Fruit fly (Drosophila melanogaster) whole organism, prepupa: ENCODE data around the gene CG34248.
A peak's percentile ranks its signal among the peaks of the same experiment; 100 is the strongest.

ENCODE experiments used
- CG10669 ChIP-seq: fragments of 200-800 bp; sonication (Bioruptor generic); optimal IDR thresholded peaks from 3 replicates; lab custom pipeline; 2018; ENCODE audit warnings: missing biosample characterization, mild to moderate bottlenecking, missing genetic modification characterization, moderate library complexity
- CG11294 ChIP-seq: fragments of 200-800 bp; sonication (Bioruptor generic); IDR thresholded peaks from 2 replicates; pipeline ENCODE4 v1.3.6; 2022; ENCODE audit warnings: missing biosample characterization, missing genetic modification characterization
- CG11902 ChIP-seq: fragments of 200-800 bp; sonication (Bioruptor generic); optimal IDR thresholded peaks from 3 replicates; lab custom pipeline; 2016; ENCODE audit warnings: missing biosample characterization, missing genetic modification characterization
- CG15336 ChIP-seq: fragments of 200-800 bp; sonication (Bioruptor generic); IDR thresholded peaks from 2 replicates; pipeline ENCODE4 v1.3.6; 2022; ENCODE audit warnings: missing biosample characterization, missing genetic modification characterization
- CG1621 ChIP-seq: fragments of 200-800 bp; sonication (Bioruptor generic); optimal IDR thresholded peaks from 3 replicates; lab custom pipeline; 2018; ENCODE audit warnings: missing biosample characterization, mild to moderate bottlenecking, missing genetic modification characterization
- CG16779 ChIP-seq: fragments of 200-800 bp; sonication (Bioruptor generic); optimal IDR thresholded peaks from 3 replicates; lab custom pipeline; 2017; ENCODE audit warnings: missing biosample characterization, mild to moderate bottlenecking, missing genetic modification characterization
- CG31627 ChIP-seq: fragments of 200-800 bp; sonication (Bioruptor generic); optimal IDR thresholded peaks from 3 replicates; lab custom pipeline; 2016; ENCODE audit warnings: missing biosample characterization, missing genetic modification characterization
- CG32006 ChIP-seq: fragments of 200-800 bp; sonication (Bioruptor generic); optimal IDR thresholded peaks from 3 replicates; lab custom pipeline; 2017; ENCODE audit warnings: missing biosample characterization, mild to moderate bottlenecking, missing genetic modification characterization
- CG34406 ChIP-seq: fragments of 200-800 bp; sonication (Bioruptor generic); optimal IDR thresholded peaks from 3 replicates; lab custom pipeline; 2016; ENCODE audit warnings: missing biosample characterization, missing genetic modification characterization
- CG3919 ChIP-seq: fragments of 200-800 bp; sonication (Bioruptor generic); optimal IDR thresholded peaks from 3 replicates; lab custom pipeline; 2016; ENCODE audit warnings: missing biosample characterization, missing genetic modification characterization
- CG6163 ChIP-seq: fragments of 200-800 bp; sonication (Bioruptor generic); IDR thresholded peaks from 3 replicates; pipeline ENCODE4 v1.3.6; 2022; ENCODE audit warnings: missing biosample characterization, missing genetic modification characterization
- CG6276 ChIP-seq: fragments of 200-800 bp; sonication (Bioruptor generic); optimal IDR thresholded peaks from 2 replicates; lab custom pipeline; 2017; ENCODE audit warnings: missing biosample characterization, mild to moderate bottlenecking, missing genetic modification characterization
- CG6792 ChIP-seq: fragments of 200-800 bp; sonication (Bioruptor generic); optimal IDR thresholded peaks from 3 replicates; lab custom pipeline; 2016; ENCODE audit warnings: missing biosample characterization, missing genetic modification characterization
- CG6854 ChIP-seq: fragments of 200-800 bp; sonication (Bioruptor generic); optimal IDR thresholded peaks from 2 replicates; lab custom pipeline; 2017; ENCODE audit warnings: missing biosample characterization, mild to moderate bottlenecking, missing genetic modification characterization
- CG7368 ChIP-seq: fragments of 200-800 bp; sonication (Bioruptor generic); optimal IDR thresholded peaks from 3 replicates; lab custom pipeline; 2016; ENCODE audit warnings: missing biosample characterization, missing genetic modification characterization
- CG8119 ChIP-seq: fragments of 200-800 bp; sonication (Bioruptor generic); IDR thresholded peaks from 3 replicates; pipeline ENCODE4 v1.3.6; 2022; ENCODE audit warnings: missing biosample characterization, missing genetic modification characterization
- CG8319 ChIP-seq: fragments of 200-800 bp; sonication (Bioruptor generic); optimal IDR thresholded peaks from 3 replicates; lab custom pipeline; 2016; ENCODE audit warnings: missing biosample characterization, missing genetic modification characterization
- CG8632 ChIP-seq: fragments of 200-800 bp; sonication (Bioruptor generic); optimal IDR thresholded peaks from 3 replicates; lab custom pipeline; 2016; ENCODE audit warnings: missing biosample characterization, missing genetic modification characterization
- Eip75B ChIP-seq: fragments of 200-800 bp; sonication (Bioruptor generic); optimal IDR thresholded peaks from 3 replicates; lab custom pipeline; 2016; ENCODE audit warnings: missing biosample characterization, missing genetic modification characterization
- Eip93F ChIP-seq: fragments of 200-800 bp; sonication (Bioruptor generic); optimal IDR thresholded peaks from 2 replicates; lab custom pipeline; 2016; ENCODE audit warnings: missing biosample characterization, mild to moderate bottlenecking, missing genetic modification characterization
- Ets21C ChIP-seq: fragments of 200-800 bp; sonication (Bioruptor generic); optimal IDR thresholded peaks from 3 replicates; lab custom pipeline; 2016; ENCODE audit warnings: missing biosample characterization, missing genetic modification characterization
- Hr39 ChIP-seq: fragments of 200-800 bp; sonication (Bioruptor generic); optimal IDR thresholded peaks from 2 replicates; lab custom pipeline; 2016; ENCODE audit warnings: missing biosample characterization, missing genetic modification characterization
- Hr4 ChIP-seq: fragments of 200-800 bp; sonication (Bioruptor generic); optimal IDR thresholded peaks from 3 replicates; lab custom pipeline; 2016; ENCODE audit warnings: missing biosample characterization, missing genetic modification characterization
- Lpt ChIP-seq: fragments of 200-800 bp; sonication (Bioruptor generic); optimal IDR thresholded peaks from 3 replicates; lab custom pipeline; 2016; ENCODE audit warnings: missing biosample characterization, missing genetic modification characterization
- Met ChIP-seq: fragments of 200-800 bp; sonication (Bioruptor generic); optimal IDR thresholded peaks from 3 replicates; lab custom pipeline; 2016; ENCODE audit warnings: missing biosample characterization, missing genetic modification characterization
- OdsH ChIP-seq: fragments of 200-800 bp; sonication (Bioruptor generic); optimal IDR thresholded peaks from 3 replicates; lab custom pipeline; 2016; ENCODE audit warnings: missing biosample characterization, missing genetic modification characterization
- Smox ChIP-seq: fragments of 200-800 bp; sonication (Bioruptor generic); optimal IDR thresholded peaks from 3 replicates; lab custom pipeline; 2016; ENCODE audit warnings: missing biosample characterization, missing genetic modification characterization
- Sox14 ChIP-seq: fragments of 200-800 bp; sonication (Bioruptor generic); optimal IDR thresholded peaks from 3 replicates; lab custom pipeline; 2016; ENCODE audit warnings: missing biosample characterization, missing genetic modification characterization
- achi ChIP-seq: fragments of 200-800 bp; sonication (Bioruptor generic); optimal IDR thresholded peaks from 3 replicates; lab custom pipeline; 2016; ENCODE audit warnings: missing biosample characterization, missing genetic modification characterization
- acj6 ChIP-seq: fragments of 200-800 bp; sonication (Bioruptor generic); optimal IDR thresholded peaks from 3 replicates; lab custom pipeline; 2016; ENCODE audit warnings: missing biosample characterization, missing genetic modification characterization
- dsx ChIP-seq: fragments of 200-800 bp; optimal IDR thresholded peaks from 3 replicates; lab custom pipeline; 2019; ENCODE audit warnings: missing biosample characterization, mild to moderate bottlenecking, missing genetic modification characterization, moderate library complexity; ENCODE audit not compliant: poor library complexity, severe bottlenecking
- eg ChIP-seq: fragments of 200-800 bp; sonication (Bioruptor generic); IDR thresholded peaks from 3 replicates; pipeline ENCODE4 v1.3.6; 2022; ENCODE audit warnings: missing biosample characterization, missing genetic modification characterization
- esn ChIP-seq: fragments of 200-800 bp; sonication (Bioruptor generic); optimal IDR thresholded peaks from 2 replicates; lab custom pipeline; 2016; ENCODE audit warnings: missing biosample characterization, mild to moderate bottlenecking, missing genetic modification characterization, moderate library complexity
- fd59A ChIP-seq: fragments of 200-800 bp; sonication (Bioruptor generic); optimal IDR thresholded peaks from 2 replicates; lab custom pipeline; 2017; ENCODE audit warnings: missing biosample characterization, mild to moderate bottlenecking, missing genetic modification characterization, missing genetic modification reagents
- fd85E ChIP-seq: fragments of 200-800 bp; sonication (Bioruptor generic); optimal IDR thresholded peaks from 3 replicates; lab custom pipeline; 2016; ENCODE audit warnings: missing biosample characterization, missing genetic modification characterization
- net ChIP-seq: fragments of 200-800 bp; sonication (Bioruptor generic); optimal IDR thresholded peaks from 3 replicates; lab custom pipeline; 2016; ENCODE audit warnings: missing biosample characterization, missing genetic modification characterization
- spab ChIP-seq: fragments of 200-800 bp; sonication (Bioruptor generic); optimal IDR thresholded peaks from 2 replicates; lab custom pipeline; 2017; ENCODE audit warnings: missing biosample characterization, mild to moderate bottlenecking, missing genetic modification characterization, missing genetic modification reagents
- ss ChIP-seq, 2 experiments: fragments of 200-800 bp; sonication (Bioruptor generic); optimal IDR thresholded peaks; 2 replicates in 1 of 2; 3 replicates in 1 of 2; lab custom pipeline; 2017 to 2018; ENCODE audit warnings: mild to moderate bottlenecking in 2 of 2, missing biosample characterization in 2 of 2, missing genetic modification characterization in 2 of 2, moderate library complexity in 1 of 2
- svp ChIP-seq: fragments of 200-800 bp; sonication (Bioruptor generic); peaks from one replicate; lab custom pipeline; 2016; ENCODE audit warnings: missing biosample characterization, missing genetic modification characterization
- vri ChIP-seq: fragments of 200-800 bp; sonication (Bioruptor generic); optimal IDR thresholded peaks from 3 replicates; lab custom pipeline; 2016; ENCODE audit warnings: missing biosample characterization, mild to moderate bottlenecking, missing genetic modification characterization

The CG34248 gene

dm6 chr3L:16270802-16271332, at the start of gene CG34248, which contains the start of gene CG13067:
Gene CG34248 (minus strand): TSS chr3L:16270902.
Gene CG13067 (plus strand): TSS chr3L:16271282.
- TF ChIP-seq Sox14 (GFP tag; lab: Kevin White, UChicago) = no peak
- no peak for TF ChIP-seq CG34406 (GFP tag; lab: Kevin White, UChicago)
- TF ChIP-seq CG6163 (GFP tag; lab: Robert Waterston, UW) = no peak
- no peak for TF ChIP-seq Met (GFP tag; lab: Kevin White, UChicago)

dm6 chr3L:16319399-16319906, 48.8 kb upstream of the CG34248 start, which contains the start of the genes CG13041 and CG13060:
Gene CG13041 (minus strand): TSS chr3L:16319526.
Gene CG13060 (plus strand): TSS chr3L:16319856.
- no peak for TF ChIP-seq CG6792 (GFP tag; lab: Kevin White, UChicago)
- no peak for TF ChIP-seq CG32006 (GFP tag; lab: Kevin White, UChicago)
- TF ChIP-seq CG31627 (GFP tag; lab: Kevin White, UChicago) = no peak
- TF ChIP-seq CG7368 (GFP tag; lab: Kevin White, UChicago) = no peak
- TF ChIP-seq eg (GFP tag; lab: Robert Waterston, UW) = no peak
- no peak for TF ChIP-seq CG6854 (GFP tag; lab: Kevin White, UChicago)
- TF ChIP-seq OdsH = no peak
- no peak for TF ChIP-seq Smox (GFP tag; lab: Kevin White, UChicago)
- TF ChIP-seq net (GFP tag; lab: Kevin White, UChicago) = no peak
- no peak for TF ChIP-seq CG6276 (GFP tag; lab: Kevin White, UChicago)
- TF ChIP-seq CG1621 = no peak

dm6 chr3L:16317724-16318123, 47.0 kb upstream of the CG34248 start, which contains the start of gene Nplp3:
Gene Nplp3 (plus strand): TSS chr3L:16318024.
- TF ChIP-seq OdsH (no peak), fd59A (no peak), net (GFP tag; lab: Kevin White, UChicago) (no peak), CG8319 (GFP tag; lab: Kevin White, UChicago) (no peak), CG3919 (GFP tag; lab: Kevin White, UChicago) (no peak), Hr4 (GFP tag; lab: Kevin White, UChicago) (no peak), Smox (GFP tag; lab: Kevin White, UChicago) (no peak), CG10669 (GFP tag; lab: Kevin White, UChicago) (no peak), acj6 (GFP tag; lab: Kevin White, UChicago) (no peak), fd85E (GFP tag; lab: Kevin White, UChicago) (no peak)

- TF ChIP-seq CG8632 (GFP tag; lab: Kevin White, UChicago) = no peak
- TF ChIP-seq CG10669 (GFP tag; lab: Kevin White, UChicago) = no peak
- TF ChIP-seq net (GFP tag; lab: Kevin White, UChicago) = no peak
- peak; percentile 8 for TF ChIP-seq achi (GFP tag; lab: Kevin White, UChicago)
- TF ChIP-seq acj6 (GFP tag; lab: Kevin White, UChicago) = no peak
- peak; percentile 12 for TF ChIP-seq svp (GFP tag; lab: Kevin White, UChicago)
- no peak for TF ChIP-seq Eip93F
- TF ChIP-seq esn (GFP tag; lab: Kevin White, UChicago) = no peak
- TF ChIP-seq Ets21C (GFP tag; lab: Kevin White, UChicago) = no peak
- no peak for TF ChIP-seq Sox14 (GFP tag; lab: Kevin White, UChicago)
Observed at dm6 chr3L:16313985-16314384, 43.3 kb upstream of the CG34248 start, which contains the start of gene CG13062. Gene CG13062 (plus strand): TSS chr3L:16314285.

- peak; percentile 50 for TF ChIP-seq CG6792 (GFP tag; lab: Kevin White, UChicago)
- TF ChIP-seq eg (GFP tag; lab: Robert Waterston, UW) = peak; percentile 86
- TF ChIP-seq Sox14 (GFP tag; lab: Kevin White, UChicago) = peak; percentile 38
- TF ChIP-seq CG8119 (GFP tag; lab: Robert Waterston, UW) = peak; percentile 66
- no peak for TF ChIP-seq svp (GFP tag; lab: Kevin White, UChicago)
- no peak for TF ChIP-seq dsx
- TF ChIP-seq CG6276 (GFP tag; lab: Kevin White, UChicago) = peak; percentile 69
- TF ChIP-seq Hr39 (GFP tag; lab: Kevin White, UChicago) = peak; percentile 10
- TF ChIP-seq CG8319 (GFP tag; lab: Kevin White, UChicago) = no peak
- peak; percentile 80 for TF ChIP-seq CG32006 (GFP tag; lab: Kevin White, UChicago)
- no peak for TF ChIP-seq spab (GFP tag; lab: Kevin White, UChicago)
- TF ChIP-seq CG31627 (GFP tag; lab: Kevin White, UChicago) = no peak
- TF ChIP-seq Lpt (GFP tag; lab: Kevin White, UChicago) = peak; percentile 56
- TF ChIP-seq achi (GFP tag; lab: Kevin White, UChicago) = peak; percentile 34
- peak; percentile 52 for TF ChIP-seq CG11294 (GFP tag; lab: Robert Waterston, UW)
- TF ChIP-seq CG11902 (GFP tag; lab: Kevin White, UChicago) = no peak
- peak; percentile 29 for TF ChIP-seq net (GFP tag; lab: Kevin White, UChicago)
- TF ChIP-seq vri (GFP tag; lab: Kevin White, UChicago) = no peak
- TF ChIP-seq Eip75B (GFP tag; lab: Kevin White, UChicago) = peak; percentile 61
- TF ChIP-seq CG3919 (GFP tag; lab: Kevin White, UChicago) = peak; percentile 52
- no peak for TF ChIP-seq ss (GFP tag; optimal IDR thresholded peaks at IDR 0.05; lab: Kevin White, UChicago)
- peak; percentile 37 for TF ChIP-seq CG16779 (tag; lab: Kevin White, UChicago)
- peak; percentile 82 for TF ChIP-seq CG15336 (GFP tag; lab: Robert Waterston, UW)
- no peak for TF ChIP-seq CG6854 (GFP tag; lab: Kevin White, UChicago)
Observed at dm6 chr3L:16309972-16310371, 39.3 kb upstream of the CG34248 start.
